Worm (Caenorhabditis elegans) whole organism, L2 larva: ENCODE measurements around the gene faah-2.

Experiments
- C34F6.9 ChIP-seq: fragments of 150-350 bp; optimal IDR thresholded peaks from 2 replicates; lab custom pipeline; 2014; ENCODE audit warnings: missing biosample characterization, missing genetic modification characterization
- F13H6.1 ChIP-seq: sonication (generic microtip); optimal IDR thresholded peaks from 2 replicates; lab custom pipeline; 2016; ENCODE audit warnings: missing genetic modification characterization, missing compliant biosample characterization
- R02D3.7 ChIP-seq: fragments of 150-350 bp; optimal IDR thresholded peaks from 2 replicates; lab custom pipeline; 2014; ENCODE audit warnings: missing biosample characterization, missing genetic modification characterization
- ZK546.5 ChIP-seq: sonication (generic microtip); optimal IDR thresholded peaks from 2 replicates; lab custom pipeline; 2017; ENCODE audit warnings: missing biosample characterization, missing genetic modification characterization
- alr-1 ChIP-seq: fragments of 150-350 bp; optimal IDR thresholded peaks from 2 replicates; lab custom pipeline; 2014; ENCODE audit warnings: missing biosample characterization, missing genetic modification characterization
- ama-1 ChIP-seq: fragments of 150-350 bp; optimal IDR thresholded peaks from 2 replicates; lab custom pipeline; 2018; ENCODE audit warnings: inconsistent platforms
- blmp-1 ChIP-seq: sonication (generic microtip); optimal IDR thresholded peaks from 2 replicates; lab custom pipeline; 2017; ENCODE audit warnings: missing genetic modification characterization, mild to moderate bottlenecking, missing compliant biosample characterization, antibody characterized with exemption, moderate library complexity; ENCODE audit not compliant: insufficient read depth
- ceh-16 ChIP-seq: fragments of 150-350 bp; optimal IDR thresholded peaks from 2 replicates; lab custom pipeline; 2014; ENCODE audit warnings: missing biosample characterization, missing genetic modification characterization
- ceh-82 ChIP-seq: fragments of 150-350 bp; optimal IDR thresholded peaks from 2 replicates; lab custom pipeline; 2014; ENCODE audit warnings: missing biosample characterization, missing genetic modification characterization
- egl-27 ChIP-seq: sonication (generic microtip); optimal IDR thresholded peaks from 3 replicates; lab custom pipeline; 2017; ENCODE audit warnings: missing biosample characterization, missing genetic modification reagents, missing genetic modification characterization
- elt-3 ChIP-seq: sonication (generic microtip); optimal IDR thresholded peaks from 2 replicates; lab custom pipeline; 2017; ENCODE audit warnings: missing biosample characterization, missing genetic modification characterization
- fos-1 ChIP-seq: fragments of 150-350 bp; optimal IDR thresholded peaks from 2 replicates; lab custom pipeline; 2014; ENCODE audit warnings: missing biosample characterization, missing genetic modification characterization
- gmeb-1 ChIP-seq: fragments of 150-350 bp; optimal IDR thresholded peaks from 2 replicates; lab custom pipeline; 2014; ENCODE audit warnings: missing biosample characterization, missing genetic modification characterization
- lin-11 ChIP-seq: fragments of 150-350 bp; sonication (generic microtip); optimal IDR thresholded peaks from 2 replicates; lab custom pipeline; 2014; ENCODE audit warnings: missing biosample characterization, missing genetic modification characterization, inconsistent platforms, mixed read lengths
- lin-13 ChIP-seq: fragments of 150-350 bp; optimal IDR thresholded peaks from 2 replicates; lab custom pipeline; 2014; ENCODE audit warnings: missing biosample characterization, missing genetic modification reagents, missing genetic modification characterization
- lin-39 ChIP-seq: fragments of 150-350 bp; optimal IDR thresholded peaks from 2 replicates; lab custom pipeline; 2014; ENCODE audit warnings: missing biosample characterization, missing genetic modification reagents, missing genetic modification characterization
- lsy-2 ChIP-seq, 2 experiments: fragments of 150-350 bp in 1 of 2; sonication (generic microtip) in 1 of 2; optimal IDR thresholded peaks; 2 replicates each; lab custom pipeline; 2014 to 2017; ENCODE audit warnings: missing biosample characterization in 2 of 2, missing genetic modification characterization in 2 of 2
- mbf-1 ChIP-seq: sonication (generic microtip); optimal IDR thresholded peaks from 2 replicates; lab custom pipeline; 2017; ENCODE audit warnings: missing biosample characterization, missing genetic modification characterization
- nhr-10 ChIP-seq: sonication (generic microtip); optimal IDR thresholded peaks from 2 replicates; lab custom pipeline; 2017; ENCODE audit warnings: missing biosample characterization, missing genetic modification characterization
- nhr-12 ChIP-seq: fragments of 150-350 bp; optimal IDR thresholded peaks from 2 replicates; lab custom pipeline; 2014; ENCODE audit warnings: missing biosample characterization, missing genetic modification characterization
- nhr-21 ChIP-seq: fragments of 150-350 bp; optimal IDR thresholded peaks from 2 replicates; lab custom pipeline; 2014; ENCODE audit warnings: missing biosample characterization, missing genetic modification characterization
- nhr-237 ChIP-seq: fragments of 150-350 bp; optimal IDR thresholded peaks from 2 replicates; lab custom pipeline; 2014; ENCODE audit warnings: missing biosample characterization, missing genetic modification characterization
- nhr-25 ChIP-seq: fragments of 150-350 bp; sonication (generic microtip); optimal IDR thresholded peaks from 3 replicates; lab custom pipeline; 2014; ENCODE audit warnings: missing biosample characterization, missing genetic modification characterization
- nhr-6 ChIP-seq: fragments of 150-350 bp; optimal IDR thresholded peaks from 2 replicates; lab custom pipeline; 2014; ENCODE audit warnings: missing biosample characterization, missing genetic modification characterization
- nhr-77 ChIP-seq: fragments of 150-350 bp; optimal IDR thresholded peaks from 2 replicates; lab custom pipeline; 2014; ENCODE audit warnings: missing biosample characterization, missing genetic modification characterization
- skn-1 ChIP-seq: sonication (generic microtip); optimal IDR thresholded peaks from 2 replicates; lab custom pipeline; 2017; ENCODE audit warnings: missing biosample characterization, missing genetic modification characterization
- sma-3 ChIP-seq: sonication (generic microtip); optimal IDR thresholded peaks from 2 replicates; lab custom pipeline; 2016; ENCODE audit warnings: missing genetic modification reagents, missing genetic modification characterization, missing compliant biosample characterization
- sma-9 ChIP-seq, 2 experiments: fragments of 150-350 bp in 1 of 2; sonication (generic microtip) in 1 of 2; optimal IDR thresholded peaks; 2 replicates each; lab custom pipeline; 2014 to 2016; ENCODE audit warnings: missing genetic modification characterization in 2 of 2, mild to moderate bottlenecking in 1 of 2, missing biosample characterization in 1 of 2, missing compliant biosample characterization in 1 of 2, missing genetic modification reagents in 1 of 2, moderate library complexity in 1 of 2
- snpc-4 ChIP-seq: fragments of 150-350 bp; optimal IDR thresholded peaks from 2 replicates; lab custom pipeline; 2014; ENCODE audit warnings: missing biosample characterization, missing genetic modification characterization
- unc-39 ChIP-seq: fragments of 150-350 bp; optimal IDR thresholded peaks from 2 replicates; lab custom pipeline; 2014; ENCODE audit warnings: missing biosample characterization, missing genetic modification characterization
- zag-1 ChIP-seq: fragments of 150-350 bp; optimal IDR thresholded peaks from 2 replicates; lab custom pipeline; 2014; ENCODE audit warnings: missing biosample characterization, missing genetic modification characterization

faah-2 gene

ce11 chrIV:8152688-8153087 is 443 bp downstream of the faah-2 start:
- peak; percentile 56 for TF ChIP-seq fos-1 (tag; lab: Kevin White, UChicago)
- no peak for TF ChIP-seq sma-3 (GFP tag; lab: Kevin White, UChicago)

- TF ChIP-seq nhr-25 (no peak), C34F6.9 (tag; lab: Kevin White, UChicago) (no peak), F13H6.1 (tag; lab: Kevin White, UChicago) (no peak), lin-39 (tag; lab: Kevin White, UChicago) (no peak), nhr-12 (tag; lab: Kevin White, UChicago) (no peak), mbf-1 (no peak), sma-3 (GFP tag; lab: Kevin White, UChicago) (no peak), lin-13 (GFP tag; lab: Kevin White, UChicago) (no peak), ZK546.5 (no peak), gmeb-1 (tag; lab: Kevin White, UChicago) (no peak)
- TF ChIP-seq, all 48 proteins: peak for 0
Observed at ce11 chrIV:8153163-8153562, 918 bp downstream of the faah-2 start.

DNA sequence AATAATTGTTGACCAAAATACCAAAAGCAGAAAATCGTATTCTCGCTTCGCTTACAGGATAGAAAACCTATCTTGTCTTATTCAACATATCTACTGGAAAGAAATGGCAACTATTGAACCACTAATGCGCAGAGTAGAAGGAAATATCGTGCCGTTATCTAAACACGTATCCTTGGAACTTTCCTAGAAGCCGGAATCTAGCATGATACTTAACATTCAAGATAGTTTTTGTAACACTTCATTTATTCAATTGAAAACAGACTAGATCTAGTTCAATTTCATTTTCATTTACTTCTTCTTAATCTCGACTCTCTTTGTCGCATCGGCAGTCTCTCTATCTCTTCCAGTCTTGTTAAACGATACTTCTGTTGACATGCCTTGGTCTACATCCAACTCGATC is 2.7 kb downstream of the faah-2 start:
- no peak for TF ChIP-seq nhr-237 (tag; lab: Kevin White, UChicago)
- no peak for TF ChIP-seq ama-1 (lab: Kevin White, UChicago)
- TF ChIP-seq egl-27 (tag; lab: Kevin White, UChicago) = no peak
- no peak for TF ChIP-seq nhr-77 (tag; lab: Kevin White, UChicago)
- TF ChIP-seq C34F6.9 (tag; lab: Kevin White, UChicago) = no peak
- no peak for TF ChIP-seq lin-11 (tag; lab: Kevin White, UChicago)
- TF ChIP-seq lin-39 (tag; lab: Kevin White, UChicago) = no peak
- no peak for TF ChIP-seq R02D3.7 (tag; lab: Kevin White, UChicago)
- TF ChIP-seq, all 48 proteins: peak for 0

DNA sequence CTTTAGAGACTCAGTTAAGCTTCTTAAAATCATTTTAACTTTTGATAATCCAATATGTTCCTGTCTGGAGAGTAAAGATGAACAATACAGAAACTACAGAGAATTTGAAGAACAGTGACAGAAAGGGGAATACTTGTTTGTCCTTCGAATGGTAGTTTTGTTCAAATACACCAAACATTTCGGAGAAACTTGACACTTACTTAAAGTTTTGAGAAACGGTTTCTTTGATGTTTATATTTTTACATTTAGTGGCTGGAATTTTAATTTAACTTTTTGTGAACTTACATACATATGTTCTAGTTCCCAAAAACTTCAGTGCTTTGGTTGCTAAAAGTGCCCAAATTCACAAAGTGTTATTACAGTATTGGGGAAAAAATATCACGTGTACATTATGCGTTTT is 4.9 kb downstream of the faah-2 start, which contains the start of gene B0218.5:
TSS of gene B0218.5 (minus strand) at position 101 of the 400 bp plus-strand sequence.
- TF ChIP-seq nhr-10 (no peak), ceh-82 (tag; lab: Kevin White, UChicago) (no peak), ZK546.5 (no peak), nhr-21 (no peak), zag-1 (tag; lab: Kevin White, UChicago) (no peak), ceh-16 (tag; lab: Kevin White, UChicago) (no peak), unc-39 (no peak), nhr-77 (tag; lab: Kevin White, UChicago) (no peak), lsy-2 (tag; optimal IDR thresholded peaks at IDR 0.05; lab: Kevin White, UChicago) (no peak), elt-3 (tag; lab: Kevin White, UChicago) (no peak), egl-27 (tag; lab: Kevin White, UChicago) (no peak), lin-13 (GFP tag; lab: Kevin White, UChicago) (no peak)

ce11 chrIV:8159087-8159486 is 6.8 kb downstream of the faah-2 start, which contains the start of gene faah-1:
TSS of gene faah-1 (plus strand) at chrIV:8159387.
- TF ChIP-seq ceh-82 (tag; lab: Kevin White, UChicago) = no peak
- no peak for TF ChIP-seq nhr-6 (tag; lab: Kevin White, UChicago)
- TF ChIP-seq, all 48 proteins: peak for 0

DNA sequence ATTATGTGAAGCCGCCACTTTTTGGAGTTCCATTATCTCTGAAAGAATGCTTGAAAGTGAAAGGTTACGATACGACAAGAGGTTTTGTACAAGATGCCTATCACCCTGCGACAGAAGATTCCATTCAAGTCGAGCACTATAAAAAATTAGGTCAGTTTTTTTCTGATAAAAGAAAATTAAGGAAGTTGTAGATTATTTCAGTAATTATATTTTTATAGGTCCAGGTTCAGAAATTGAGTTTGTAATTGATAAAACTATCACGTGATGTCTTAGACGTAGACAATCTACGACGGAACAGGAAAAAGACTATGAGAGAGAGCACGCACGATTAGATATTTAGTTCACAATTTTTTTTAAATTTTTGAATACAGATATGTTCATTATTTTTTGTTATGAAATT is 7.8 kb downstream of the faah-2 start:
- peak; percentile 1 for TF ChIP-seq fos-1 (tag; lab: Kevin White, UChicago)
- TF ChIP-seq ZK546.5 = no peak

DNA sequence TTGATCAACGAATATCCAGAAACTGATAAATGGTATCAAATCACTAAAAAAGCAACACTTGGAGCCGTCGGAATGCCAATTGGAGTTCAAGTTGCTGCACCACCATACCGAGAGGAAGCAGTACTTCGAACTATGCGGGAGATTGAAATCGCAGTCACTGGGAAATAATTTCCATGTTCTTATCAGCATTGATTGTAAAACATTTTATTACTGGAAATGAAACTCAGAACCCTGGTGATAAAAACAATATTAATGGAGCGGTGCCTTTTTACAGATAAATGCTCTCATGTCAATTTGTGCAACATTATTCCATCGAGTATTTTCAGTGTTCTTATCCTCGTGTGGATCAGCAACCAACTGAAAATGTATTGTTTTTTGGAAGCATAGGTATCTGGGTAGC is 9.5 kb downstream of the faah-2 start:
- no peak for TF ChIP-seq nhr-77 (tag; lab: Kevin White, UChicago)
- TF ChIP-seq fos-1 (tag; lab: Kevin White, UChicago) = peak; percentile 52

DNA sequence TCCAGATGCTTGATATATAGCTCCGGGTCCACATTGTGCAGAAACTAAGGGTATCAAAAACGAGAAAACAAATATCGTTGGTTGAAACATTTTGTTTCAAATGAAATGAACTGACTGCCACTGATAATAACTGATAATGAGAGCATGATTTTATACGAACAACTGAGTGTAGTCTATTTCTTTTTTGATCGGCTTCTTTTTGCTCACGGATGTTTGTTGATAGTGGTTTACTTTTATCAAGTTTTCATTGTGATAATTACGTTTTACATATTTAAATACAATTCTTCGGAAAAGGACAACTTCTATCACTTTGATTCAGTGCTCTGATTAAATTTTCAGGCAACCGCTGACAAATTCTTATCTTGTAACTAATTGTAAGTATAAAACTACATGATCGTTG is 11.4 kb downstream of the faah-2 start, which contains the start of gene clec-51:
TSS of gene clec-51 (minus strand) at position 114 of the 400 bp plus-strand sequence.
- TF ChIP-seq snpc-4 (tag; lab: Kevin White, UChicago) (no peak), skn-1 (tag; lab: Kevin White, UChicago) (peak; percentile 2), sma-3 (GFP tag; lab: Kevin White, UChicago) (no peak), fos-1 (tag; lab: Kevin White, UChicago) (peak; percentile 63), lin-39 (tag; lab: Kevin White, UChicago) (no peak), ceh-82 (tag; lab: Kevin White, UChicago) (no peak), R02D3.7 (tag; lab: Kevin White, UChicago) (no peak), blmp-1 (tag; lab: Kevin White, UChicago) (no peak), unc-39 (no peak), alr-1 (tag; lab: Kevin White, UChicago) (no peak), sma-9 (GFP tag; optimal IDR thresholded peaks at IDR 0.05; lab: Kevin White, UChicago) (peak; percentile 26), sma-9 (tag; optimal IDR thresholded peaks at IDR 0.05; lab: Kevin White, UChicago) (no peak)
